Fruit fly (Drosophila melanogaster): ENCODE data around the gene CG4502.

dm6 chr2L:7241499-7241898, 37.4 kb upstream of the CG4502 start:
- TF ChIP-seq CG10669 (GFP tag; optimal IDR thresholded peaks at IDR 0.05) (no peak), CG11762 (GFP tag; optimal IDR thresholded peaks at IDR 0.05; ENCODE audit: insufficient read depth) (no peak), CG11294 (GFP tag; IDR thresholded peaks at IDR 0.05) (no peak), CG7368 (GFP tag; optimal IDR thresholded peaks at IDR 0.05) (no peak), Sox15 (GFP tag; optimal IDR thresholded peaks at IDR 0.05) (no peak), CG15336 (GFP tag; IDR thresholded peaks at IDR 0.05) (no peak)

Measured in whole organism, prepupa.